Worm (Caenorhabditis elegans): ENCODE measurements around the gene F46F5.14.

ce11 chrII:773830-774229, 26.0 kb upstream of the F46F5.14 start:
- TF ChIP-seq ztf-4 (tag; optimal IDR thresholded peaks at IDR 0.05) = no peak
- no peak for TF ChIP-seq elt-3 (tag; optimal IDR thresholded peaks at IDR 0.05)
- no peak for TF ChIP-seq nhr-12 (tag; optimal IDR thresholded peaks at IDR 0.05)
- no peak for TF ChIP-seq aly-2 (tag; optimal IDR thresholded peaks at IDR 0.05)
- TF ChIP-seq nhr-23 (tag; optimal IDR thresholded peaks at IDR 0.05) = no peak
- TF ChIP-seq mdl-1 (tag; optimal IDR thresholded peaks at IDR 0.05) = no peak

All from whole organism, L2 larva.